Fruit fly (Drosophila melanogaster) whole organism, adult: ENCODE results near the gene CG32551.

Experiments
- CG14711 ChIP-seq: fragments of 200-800 bp; sonication (Bioruptor generic); optimal IDR thresholded peaks from 2 replicates; lab custom pipeline; 2018; ENCODE audit warnings: missing biosample characterization, mild to moderate bottlenecking, missing genetic modification characterization, moderate library complexity
- Crg-1 ChIP-seq: fragments of 200-800 bp; sonication (Bioruptor generic); optimal IDR thresholded peaks from 2 replicates; lab custom pipeline; 2016; ENCODE audit warnings: missing biosample characterization, missing genetic modification characterization
- Hr96 ChIP-seq: fragments of 200-800 bp; sonication (Bioruptor generic); optimal IDR thresholded peaks from 2 replicates; lab custom pipeline; 2016; ENCODE audit warnings: missing biosample characterization, missing genetic modification characterization
- cnc ChIP-seq, 2 experiments: fragments of >200 bp; optimal IDR thresholded peaks; 2 replicates each; lab custom pipeline; 2017
- kay ChIP-seq: fragments of 200-800 bp; sonication (Bioruptor generic); peaks from one replicate; lab custom pipeline; 2016; ENCODE audit warnings: missing biosample characterization, missing genetic modification characterization, borderline replicate concordance

dm6 chrX:18422112-18422511 lies 16.6 kb upstream of the CG32551 start, which contains the start of gene CG42323:
- no peak for TF ChIP-seq kay (GFP tag; lab: Kevin White, UChicago)
- no peak for TF ChIP-seq cnc (optimal IDR thresholded peaks at IDR 0.05; lab: Kevin White, UChicago)
- TF ChIP-seq CG14711 (tag; lab: Kevin White, UChicago) = no peak
- no peak for TF ChIP-seq Hr96 (GFP tag; lab: Kevin White, UChicago)
- TF ChIP-seq Crg-1 (GFP tag; lab: Kevin White, UChicago) = no peak
